Fruit fly (Drosophila melanogaster) whole organism, embryonic: Measurements from ENCODE around the gene CG15890.

Experiments
- Atf3 ChIP-seq: fragments of 200-800 bp; sonication (Bioruptor generic); optimal IDR thresholded peaks from 3 replicates; lab custom pipeline; 2016; ENCODE audit warnings: missing biosample characterization, missing genetic modification characterization
- B-H2 ChIP-seq: fragments of 200-800 bp; sonication (Bioruptor generic); optimal IDR thresholded peaks from 2 replicates; lab custom pipeline; 2018; ENCODE audit warnings: missing biosample characterization, mild to moderate bottlenecking, missing genetic modification characterization
- Bdp1 ChIP-seq: fragments of 200-800 bp; sonication (Bioruptor generic); optimal IDR thresholded peaks from 3 replicates; lab custom pipeline; 2016; ENCODE audit warnings: missing biosample characterization, missing genetic modification characterization
- Bgb ChIP-seq: fragments of 200-800 bp; sonication (Bioruptor generic); IDR thresholded peaks from 2 replicates; pipeline ENCODE4 v1.3.6; 2022; ENCODE audit warnings: missing biosample characterization, missing genetic modification characterization; ENCODE audit not compliant: partially characterized antibody
- Blimp-1 ChIP-seq: fragments of 200-800 bp; sonication (Bioruptor generic); optimal IDR thresholded peaks from 3 replicates; lab custom pipeline; 2018; ENCODE audit warnings: missing biosample characterization, missing genetic modification characterization, mild to moderate bottlenecking, moderate library complexity, missing genetic modification reagents
- C15 ChIP-seq: fragments of 200-800 bp; sonication (Bioruptor generic); IDR thresholded peaks from 3 replicates; pipeline ENCODE4 v1.3.6; 2022; ENCODE audit warnings: missing biosample characterization, missing genetic modification characterization
- CG10267 ChIP-seq: fragments of 200-800 bp; sonication (Bioruptor generic); optimal IDR thresholded peaks from 2 replicates; lab custom pipeline; 2018; ENCODE audit warnings: missing biosample characterization, mild to moderate bottlenecking, missing genetic modification characterization, moderate library complexity
- CG11695 ChIP-seq: fragments of 200-800 bp; sonication (Bioruptor generic); IDR thresholded peaks from 3 replicates; pipeline ENCODE4 v1.3.6; 2022; ENCODE audit warnings: missing biosample characterization, missing genetic modification characterization
- CG11696 ChIP-seq: fragments of 200-800 bp; sonication (Bioruptor generic); IDR thresholded peaks from 2 replicates; pipeline ENCODE4 v1.3.6; 2022; ENCODE audit warnings: missing biosample characterization, missing genetic modification characterization
- CG13424 ChIP-seq: fragments of 200-800 bp; sonication (Bioruptor generic); optimal IDR thresholded peaks from 2 replicates; lab custom pipeline; 2019; ENCODE audit warnings: missing biosample characterization, mild to moderate bottlenecking, missing genetic modification characterization, moderate library complexity
- CG15073 ChIP-seq: fragments of 200-800 bp; sonication (Bioruptor generic); optimal IDR thresholded peaks from 2 replicates; lab custom pipeline; 2016; ENCODE audit warnings: missing biosample characterization, missing genetic modification characterization
- CG15514 ChIP-seq: fragments of 200-800 bp; sonication (Bioruptor generic); optimal IDR thresholded peaks from 3 replicates; lab custom pipeline; 2017; ENCODE audit warnings: missing biosample characterization, missing genetic modification characterization, mild to moderate bottlenecking, moderate library complexity, missing genetic modification reagents
- CG1647 ChIP-seq: fragments of 200-800 bp; sonication (Bioruptor generic); optimal IDR thresholded peaks from 3 replicates; lab custom pipeline; 2016; ENCODE audit warnings: missing biosample characterization, missing genetic modification characterization
- CG17186 ChIP-seq: fragments of 200-800 bp; sonication (Bioruptor generic); optimal IDR thresholded peaks from 3 replicates; lab custom pipeline; 2017; ENCODE audit warnings: missing biosample characterization, missing genetic modification reagents, missing genetic modification characterization
- CG2889 ChIP-seq: fragments of 200-800 bp; sonication (Bioruptor generic); IDR thresholded peaks from 3 replicates; pipeline ENCODE4 v1.3.6; 2022; ENCODE audit warnings: missing biosample characterization, missing genetic modification characterization
- CG30431 ChIP-seq: fragments of 200-800 bp; sonication (Bioruptor generic); optimal IDR thresholded peaks from 2 replicates; lab custom pipeline; 2017; ENCODE audit warnings: missing biosample characterization, missing genetic modification characterization
- CG31388 ChIP-seq: fragments of 200-800 bp; sonication (Bioruptor generic); optimal IDR thresholded peaks from 2 replicates; lab custom pipeline; 2016; ENCODE audit warnings: missing biosample characterization, missing genetic modification characterization
- CG3838 ChIP-seq: fragments of 200-800 bp; sonication (Bioruptor generic); optimal IDR thresholded peaks from 3 replicates; lab custom pipeline; 2016; ENCODE audit warnings: missing biosample characterization, missing genetic modification characterization
- CG6272 ChIP-seq: fragments of 200-800 bp; sonication (Bioruptor generic); IDR thresholded peaks from 2 replicates; pipeline ENCODE4 v1.3.6; 2022; ENCODE audit warnings: missing biosample characterization, missing genetic modification characterization
- CG9437 ChIP-seq: fragments of 200-800 bp; sonication (Bioruptor generic); optimal IDR thresholded peaks from 2 replicates; lab custom pipeline; 2018; ENCODE audit warnings: missing biosample characterization, mild to moderate bottlenecking, missing genetic modification characterization
- CG9876 ChIP-seq: fragments of 200-800 bp; sonication (Bioruptor generic); optimal IDR thresholded peaks from 2 replicates; lab custom pipeline; 2016; ENCODE audit warnings: missing biosample characterization, missing genetic modification characterization
- GATAe ChIP-seq: fragments of 200-800 bp; sonication (Bioruptor generic); conservative IDR thresholded peaks from 2 replicates; pipeline ENCODE4 v1.3.6; 2022; ENCODE audit warnings: missing biosample characterization, missing genetic modification characterization
- H15 ChIP-seq: fragments of 200-800 bp; sonication (Bioruptor generic); IDR thresholded peaks from 3 replicates; pipeline ENCODE4 v1.3.6; 2022; ENCODE audit warnings: missing biosample characterization, missing genetic modification characterization
- HmgD ChIP-seq: fragments of 200-800 bp; sonication (Bioruptor generic); optimal IDR thresholded peaks from 3 replicates; lab custom pipeline; 2016; ENCODE audit warnings: missing biosample characterization, missing genetic modification characterization
- Sin3A ChIP-seq: fragments of >200 bp; optimal IDR thresholded peaks from 2 replicates; lab custom pipeline; 2018
- Sry-δ ChIP-seq: fragments of 200-800 bp; sonication (Bioruptor generic); optimal IDR thresholded peaks from 2 replicates; lab custom pipeline; 2016; ENCODE audit warnings: missing biosample characterization, missing genetic modification characterization
- Ssrp ChIP-seq: fragments of 200-800 bp; sonication (Bioruptor generic); optimal IDR thresholded peaks from 2 replicates; lab custom pipeline; 2018; ENCODE audit warnings: missing biosample characterization, mild to moderate bottlenecking, missing genetic modification characterization, moderate library complexity
- Stat92E ChIP-seq, 3 experiments: fragments of >200 bp in 2 of 3; fragments of 200-800 bp in 1 of 3; sonication (Bioruptor generic) in 1 of 3; optimal IDR thresholded peaks; 2 replicates each; lab custom pipeline; 2017 to 2019; ENCODE audit warnings: missing biosample characterization in 3 of 3, missing genetic modification characterization in 3 of 3, mild to moderate bottlenecking in 1 of 3, moderate library complexity in 1 of 3
- ac ChIP-seq: fragments of 200-800 bp; sonication (Bioruptor generic); optimal IDR thresholded peaks from 3 replicates; lab custom pipeline; 2017; ENCODE audit warnings: missing biosample characterization, mild to moderate bottlenecking, missing genetic modification characterization
- bcd ChIP-seq: fragments of 200-800 bp; sonication (Bioruptor generic); optimal IDR thresholded peaks from 2 replicates; lab custom pipeline; 2017; ENCODE audit warnings: missing biosample characterization, mild to moderate bottlenecking, missing genetic modification characterization
- br ChIP-seq: fragments of >200 bp; optimal IDR thresholded peaks from 2 replicates; lab custom pipeline; 2017
- cad ChIP-seq: fragments of >200 bp; optimal IDR thresholded peaks from 2 replicates; lab custom pipeline; 2017; ENCODE audit warnings: missing biosample characterization, missing genetic modification characterization
- chif ChIP-seq, 2 experiments: fragments of 200-800 bp; sonication (Bioruptor generic); optimal IDR thresholded peaks; 3 replicates each; lab custom pipeline; 2016; ENCODE audit warnings: missing biosample characterization in 2 of 2, missing genetic modification characterization in 2 of 2
- emc ChIP-seq: fragments of 200-800 bp; sonication (Bioruptor generic); optimal IDR thresholded peaks from 2 replicates; lab custom pipeline; 2016; ENCODE audit warnings: missing biosample characterization, missing genetic modification characterization
- eyg ChIP-seq: fragments of 200-800 bp; sonication (Bioruptor generic); optimal IDR thresholded peaks from 3 replicates; lab custom pipeline; 2016; ENCODE audit warnings: missing biosample characterization, missing genetic modification characterization
- fd96Cb ChIP-seq: fragments of 200-800 bp; sonication (Bioruptor generic); optimal IDR thresholded peaks from 2 replicates; lab custom pipeline; 2018; ENCODE audit warnings: missing biosample characterization, mild to moderate bottlenecking, missing genetic modification characterization, moderate library complexity
- gcm2 ChIP-seq: fragments of 200-800 bp; sonication (Bioruptor generic); optimal IDR thresholded peaks from 2 replicates; lab custom pipeline; 2016; ENCODE audit warnings: missing biosample characterization, missing genetic modification characterization
- grn ChIP-seq: fragments of 200-800 bp; sonication (Bioruptor generic); optimal IDR thresholded peaks from 3 replicates; lab custom pipeline; 2017; ENCODE audit warnings: missing biosample characterization, missing genetic modification characterization
- gt ChIP-seq: fragments of 200-800 bp; sonication (Bioruptor generic); IDR thresholded peaks from 2 replicates; pipeline ENCODE4 v1.3.6; 2022; ENCODE audit warnings: missing biosample characterization, missing genetic modification characterization
- hth ChIP-seq: fragments of >200 bp; optimal IDR thresholded peaks from 2 replicates; lab custom pipeline; 2017; ENCODE audit warnings: inconsistent platforms
- lov ChIP-seq, 2 experiments: fragments of 200-800 bp in 1 of 2; fragments of >200 bp in 1 of 2; sonication (Bioruptor generic) in 1 of 2; IDR thresholded peaks in 1 of 2; optimal IDR thresholded peaks in 1 of 2; 2 replicates in 1 of 2; 3 replicates in 1 of 2; pipeline versions ENCODE4 v1.3.6 to Lab custom; 2017 to 2022; ENCODE audit warnings: missing biosample characterization in 1 of 2, missing genetic modification characterization in 1 of 2
- nmo ChIP-seq: fragments of 200-800 bp; sonication (Bioruptor generic); optimal IDR thresholded peaks from 2 replicates; lab custom pipeline; 2018; ENCODE audit warnings: missing biosample characterization, mild to moderate bottlenecking, missing genetic modification characterization, moderate library complexity
- peb ChIP-seq: fragments of 200-800 bp; sonication (Bioruptor generic); IDR thresholded peaks from 2 replicates; pipeline ENCODE4 v1.3.6; 2022; ENCODE audit warnings: missing biosample characterization, missing genetic modification characterization
- pros ChIP-seq: fragments of 200-800 bp; sonication (Bioruptor generic); optimal IDR thresholded peaks from 3 replicates; lab custom pipeline; 2019; ENCODE audit warnings: missing biosample characterization, mild to moderate bottlenecking, missing genetic modification characterization, moderate library complexity
- tap ChIP-seq: fragments of 200-800 bp; optimal IDR thresholded peaks from 3 replicates; lab custom pipeline; 2019; ENCODE audit warnings: missing biosample characterization, mild to moderate bottlenecking, missing genetic modification characterization, moderate library complexity
- tll ChIP-seq, 2 experiments: fragments of 200-800 bp in 1 of 2; fragments of >200 bp in 1 of 2; sonication (Bioruptor generic) in 1 of 2; optimal IDR thresholded peaks; 2 replicates each; lab custom pipeline; 2017 to 2019; ENCODE audit warnings: missing biosample characterization in 2 of 2, missing genetic modification characterization in 2 of 2, mild to moderate bottlenecking in 1 of 2, moderate library complexity in 1 of 2
- toy ChIP-seq: fragments of 200-800 bp; sonication (Bioruptor generic); IDR thresholded peaks from 2 replicates; pipeline ENCODE4 v1.3.6; 2022; ENCODE audit warnings: missing biosample characterization, missing genetic modification characterization
- ttk ChIP-seq: fragments of 200-800 bp; sonication (Bioruptor generic); IDR thresholded peaks from 2 replicates; pipeline ENCODE4 v2.1.2; 2022; ENCODE audit warnings: missing biosample characterization, missing genetic modification characterization
- unc-4 ChIP-seq: fragments of 200-800 bp; sonication (Bioruptor generic); IDR thresholded peaks from 2 replicates; pipeline ENCODE4 v1.3.6; 2022; ENCODE audit warnings: missing biosample characterization, missing genetic modification characterization; ENCODE audit not compliant: partially characterized antibody
- vvl ChIP-seq: fragments of 200-800 bp; sonication (Bioruptor generic); IDR thresholded peaks from 2 replicates; pipeline ENCODE4 v1.3.6; 2022; ENCODE audit warnings: missing biosample characterization, missing genetic modification characterization
- zen2 ChIP-seq: fragments of 200-800 bp; sonication (Bioruptor generic); IDR thresholded peaks from 3 replicates; pipeline ENCODE4 v1.3.6; 2022; ENCODE audit warnings: missing biosample characterization, missing genetic modification characterization; ENCODE audit not compliant: partially characterized antibody

CG15890 gene

DNA sequence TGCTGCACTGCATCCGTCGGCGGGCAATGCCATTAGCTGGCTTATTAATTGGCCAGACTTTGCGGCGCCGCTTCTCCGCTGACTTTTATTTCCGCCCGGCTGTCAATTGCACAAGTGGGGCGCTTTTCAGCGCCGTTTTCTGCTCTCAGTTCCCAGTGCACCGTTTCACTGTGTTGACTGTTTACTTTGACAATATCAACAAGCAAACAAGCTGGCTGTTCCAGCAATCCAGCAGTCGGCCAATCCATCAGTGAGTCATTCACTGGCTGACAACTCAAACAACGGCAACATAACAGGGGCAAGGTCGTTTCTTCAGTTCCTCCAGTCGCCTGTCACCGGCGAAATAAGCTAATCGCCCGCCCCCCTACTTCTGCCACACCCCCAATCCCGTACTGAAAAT lies 48.3 kb downstream of the CG15890 start (continued):
- TF ChIP-seq lov (optimal IDR thresholded peaks at IDR 0.05; lab: Kevin White, UChicago), result no peak
- peak; percentile 77 for TF ChIP-seq lov (GFP tag; IDR thresholded peaks at IDR 0.05; lab: Robert Waterston, UW)
- no peak for TF ChIP-seq pros (GFP tag; lab: Kevin White, UChicago)
- no peak for TF ChIP-seq B-H2
- TF ChIP-seq Sin3A, result no peak
- peak; percentile 80 for TF ChIP-seq Blimp-1 (GFP tag; lab: Kevin White, UChicago)
- no peak for TF ChIP-seq cad (GFP tag; lab: Kevin White, UChicago)
- TF ChIP-seq gcm2 (GFP tag; lab: Kevin White, UChicago), result no peak
- TF ChIP-seq toy, result no peak
- TF ChIP-seq CG3838 (GFP tag; lab: Kevin White, UChicago), result peak; percentile 58
- TF ChIP-seq CG2889 (GFP tag; lab: Robert Waterston, UW), result 0 out of 3 replicates have a peak, but pooled peaks have one; percentile 24
- no peak for TF ChIP-seq hth (lab: Kevin White, UChicago)
- TF ChIP-seq grn (GFP tag; lab: Kevin White, UChicago), result peak; percentile 63
- TF ChIP-seq CG17186, result peak; percentile 70
- TF ChIP-seq Sry-δ (GFP tag; lab: Kevin White, UChicago), result peak; percentile 44
- no peak for TF ChIP-seq CG15073
- peak; percentile 82 for TF ChIP-seq bcd (GFP tag; lab: Kevin White, UChicago)
- peak; percentile 82 for TF ChIP-seq vvl (GFP tag; lab: Robert Waterston, UW)
- peak; percentile 56; the same call in 1 of the 3 replicates for TF ChIP-seq C15
- peak; percentile 56 for TF ChIP-seq fd96Cb
- TF ChIP-seq unc-4, result no peak
- TF ChIP-seq HmgD (GFP tag; lab: Kevin White, UChicago), result no peak
- TF ChIP-seq CG30431 (GFP tag; lab: Kevin White, UChicago), result peak; percentile 63
- 0 out of 2 replicates have a peak, but pooled peaks have one; percentile 15 for TF ChIP-seq peb (GFP tag; lab: Robert Waterston, UW)
- peak; percentile 67 for TF ChIP-seq Bdp1 (GFP tag; lab: Kevin White, UChicago)
- peak; percentile 12 for TF ChIP-seq CG10267 (tag; lab: Kevin White, UChicago)
- TF ChIP-seq GATAe (GFP tag; lab: Robert Waterston, UW), result no peak
- TF ChIP-seq CG9437, result no peak
- peak; percentile 45 to 85 for TF ChIP-seq chif (GFP tag; optimal IDR thresholded peaks at IDR 0.05; lab: Kevin White, UChicago)
- TF ChIP-seq nmo, result peak; percentile 30
- peak; percentile 46 for TF ChIP-seq emc (GFP tag; lab: Kevin White, UChicago)
- no peak for TF ChIP-seq tll (GFP tag; optimal IDR thresholded peaks at IDR 0.05; lab: Kevin White, UChicago)
- no peak for TF ChIP-seq zen2 (GFP tag; lab: Robert Waterston, UW)
- TF ChIP-seq gt, result no peak
- TF ChIP-seq CG11696 (GFP tag; lab: Robert Waterston, UW), result peak; percentile 50
- TF ChIP-seq CG1647, result peak; percentile 42
- peak; percentile 4 for TF ChIP-seq Ssrp
- TF ChIP-seq ac (GFP tag; lab: Kevin White, UChicago), result peak; percentile 41
- peak; percentile 62; the same call in 1 of the 2 replicates for TF ChIP-seq ttk (GFP tag; lab: Robert Waterston, UW)
- peak; percentile 82; the same call in 2 of the 3 replicates for TF ChIP-seq CG11695 (GFP tag; lab: Robert Waterston, UW)
- no peak for TF ChIP-seq CG6272
- TF ChIP-seq CG15514 (GFP tag; lab: Kevin White, UChicago), result peak; percentile 83
- TF ChIP-seq CG9876 (GFP tag; lab: Kevin White, UChicago), result peak; percentile 42
- TF ChIP-seq Atf3 (GFP tag; lab: Kevin White, UChicago), result peak; percentile 73
- TF ChIP-seq tap (tag; lab: Kevin White, UChicago), result peak; percentile 74
- no peak for TF ChIP-seq Bgb (GFP tag; lab: Robert Waterston, UW)
- no peak for TF ChIP-seq Stat92E (GFP tag; optimal IDR thresholded peaks at IDR 0.05; lab: Kevin White, UChicago)
- peak; percentile 72 for TF ChIP-seq H15 (GFP tag; lab: Robert Waterston, UW)
- TF ChIP-seq br (lab: Kevin White, UChicago), result no peak
- peak; percentile 28 for TF ChIP-seq CG31388 (GFP tag; lab: Kevin White, UChicago)
- peak; percentile 70 for TF ChIP-seq CG13424 (tag; lab: Kevin White, UChicago)
- peak; percentile 85 for TF ChIP-seq eyg (GFP tag; lab: Kevin White, UChicago)
